Worm (Caenorhabditis elegans) whole organism, dauer: Measurements from ENCODE around the gene col-84.

Source experiments
- unc-62 ChIP-seq: sonication (generic microtip); optimal IDR thresholded peaks from 2 replicates; lab custom pipeline; 2017; ENCODE audit warnings: missing biosample characterization, missing genetic modification reagents, missing genetic modification characterization

Gene col-84

DNA sequence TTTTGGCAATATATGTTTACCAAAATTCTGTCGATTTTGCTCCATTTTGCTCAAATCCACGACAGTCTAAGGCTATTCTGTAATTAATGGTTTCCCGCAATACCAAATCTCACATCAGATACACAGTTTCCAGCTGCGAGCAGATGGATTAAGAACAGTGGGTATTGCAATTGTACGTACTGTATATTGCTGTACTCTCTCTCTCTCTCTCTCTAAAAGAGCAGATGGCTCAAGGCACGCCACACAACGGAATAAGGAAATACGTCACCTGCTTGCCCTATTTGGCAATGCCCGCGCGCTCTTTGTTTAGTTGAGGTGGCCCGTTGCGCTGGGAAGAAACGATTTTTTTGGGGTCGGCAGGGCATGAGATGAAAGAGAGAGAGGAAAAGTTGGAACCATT is 22.3 kb downstream of the col-84 start:
- no peak for TF ChIP-seq unc-62 (GFP tag; lab: Kevin White, UChicago)

DNA sequence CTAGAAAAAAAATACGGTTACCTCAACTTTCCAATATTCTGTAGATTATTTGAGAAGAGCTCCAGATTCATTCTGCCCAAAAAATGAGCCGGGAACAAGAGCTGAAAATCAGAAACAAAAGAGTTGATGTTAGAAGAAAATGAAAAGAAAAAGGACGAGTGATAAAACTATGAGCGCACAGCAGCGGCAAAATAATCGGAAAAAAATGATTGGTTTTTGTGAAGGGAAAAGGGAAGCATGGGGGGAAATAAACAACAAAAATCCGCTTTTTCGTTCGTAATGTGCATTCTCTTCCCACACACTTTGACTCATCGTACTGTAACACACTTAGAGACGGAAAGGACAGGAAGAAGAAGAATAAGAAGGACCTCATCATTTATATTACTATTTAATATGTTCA is 25.0 kb downstream of the col-84 start, which contains the start of gene ZK930.2:
Gene ZK930.2, minus strand, starts transcription at position 101 of the 400 bp plus-strand sequence.
- TF ChIP-seq unc-62 (GFP tag; lab: Kevin White, UChicago) = no peak

DNA sequence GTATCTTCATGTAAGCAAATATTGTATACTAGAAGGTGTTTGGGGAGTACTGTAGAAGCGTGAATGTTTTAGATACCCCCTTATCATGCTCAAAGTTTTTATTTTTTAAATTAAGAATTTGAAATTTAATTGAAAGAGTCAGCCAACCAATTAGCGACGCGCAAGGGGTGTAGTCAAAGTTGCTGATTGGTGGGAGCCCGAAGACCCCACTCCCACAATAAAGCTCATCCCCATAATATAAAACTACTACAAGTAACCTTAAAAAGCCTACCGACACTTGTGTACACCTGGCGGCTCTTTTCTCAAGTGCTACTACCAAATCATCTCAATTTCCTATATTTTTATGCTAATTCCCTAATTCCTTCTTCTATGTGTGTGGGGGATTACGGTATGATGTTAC is 31.4 kb downstream of the col-84 start:
- no peak for TF ChIP-seq unc-62 (GFP tag; lab: Kevin White, UChicago)

DNA sequence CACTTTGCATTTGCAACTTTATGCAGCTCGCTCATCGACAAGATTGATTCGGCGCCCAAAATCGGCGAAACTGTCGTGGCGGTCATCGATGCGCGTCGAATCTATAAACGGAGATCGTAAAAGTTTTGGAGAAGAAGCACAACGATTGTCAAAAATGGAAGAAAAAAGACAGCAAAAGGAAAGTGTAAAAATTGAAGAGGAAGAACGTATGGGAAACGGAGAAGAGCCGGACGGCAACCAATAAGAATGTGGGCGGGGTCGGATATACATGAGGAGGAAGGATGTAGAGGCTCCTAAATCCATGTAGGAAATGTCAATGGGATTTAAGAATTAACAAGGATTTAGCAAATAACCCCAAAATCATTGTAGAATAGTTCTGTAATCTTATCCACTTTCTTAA is 32.8 kb downstream of the col-84 start, which contains the start of gene vab-23:
Gene vab-23, minus strand, starts transcription at position 101 of the 400 bp plus-strand sequence.
- no peak for TF ChIP-seq unc-62 (GFP tag; lab: Kevin White, UChicago)

DNA sequence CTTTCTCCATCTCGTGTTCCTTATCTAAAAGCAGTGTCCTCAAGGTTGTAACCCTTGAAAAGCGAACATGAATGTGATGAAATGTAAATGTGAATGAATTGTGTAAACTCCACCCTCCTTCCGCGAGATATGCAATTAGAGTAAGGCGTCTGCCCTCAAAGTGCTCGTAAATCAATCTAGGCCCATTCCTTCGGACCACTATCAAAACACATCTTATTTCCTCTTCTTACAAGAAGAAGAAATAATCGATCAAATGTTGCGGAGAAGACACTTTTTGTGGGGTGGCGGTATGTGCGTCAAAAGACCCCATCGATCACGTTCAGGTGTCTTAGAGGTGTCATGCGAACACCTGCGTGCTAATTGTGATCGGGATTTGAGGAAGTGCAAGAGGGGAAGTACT is 33.9 kb downstream of the col-84 start:
- TF ChIP-seq unc-62 (GFP tag; lab: Kevin White, UChicago) = no peak

DNA sequence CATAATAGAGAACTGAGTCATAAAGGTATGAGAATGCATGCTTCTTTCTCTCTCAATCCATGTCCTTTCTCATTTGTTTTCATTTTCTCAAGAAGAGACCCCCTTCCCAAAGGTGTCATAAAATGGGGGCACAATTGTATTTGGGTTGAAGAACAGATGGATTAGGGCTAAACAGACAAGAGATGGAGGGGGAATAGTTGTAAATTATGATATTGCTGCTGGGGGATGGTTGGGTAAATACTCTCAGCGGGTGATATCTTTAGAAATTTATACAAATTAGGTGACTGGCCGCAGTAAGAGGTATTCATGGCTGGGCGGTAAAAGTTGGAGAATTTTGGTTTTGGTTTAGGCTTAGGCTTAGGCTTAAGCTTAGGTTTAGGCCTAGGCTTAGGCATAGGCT is 36.7 kb downstream of the col-84 start:
- no peak for TF ChIP-seq unc-62 (GFP tag; lab: Kevin White, UChicago)

DNA sequence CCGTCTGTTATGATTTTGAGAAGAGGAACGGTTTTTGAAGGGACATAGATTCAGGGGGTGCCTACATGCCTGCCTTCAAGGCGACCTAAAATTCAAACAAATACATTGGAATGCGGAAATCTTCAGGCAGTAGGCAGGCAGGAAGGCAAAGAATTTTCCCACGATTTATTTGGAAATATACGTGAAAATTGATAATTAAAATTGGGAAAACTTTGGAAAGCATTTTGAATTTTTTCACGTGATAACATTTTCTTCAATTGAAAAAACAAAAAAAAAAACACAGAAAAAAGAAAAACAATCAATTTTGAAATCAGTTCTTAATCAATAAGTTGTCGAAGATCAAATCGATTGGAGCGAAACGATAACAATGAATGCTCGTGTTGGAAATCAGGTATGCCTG is 37.9 kb downstream of the col-84 start, which contains the start of gene ZK930.4:
Gene ZK930.4, plus strand, starts transcription at position 301 of the 400 bp plus-strand sequence.
- no peak for TF ChIP-seq unc-62 (GFP tag; lab: Kevin White, UChicago)

DNA sequence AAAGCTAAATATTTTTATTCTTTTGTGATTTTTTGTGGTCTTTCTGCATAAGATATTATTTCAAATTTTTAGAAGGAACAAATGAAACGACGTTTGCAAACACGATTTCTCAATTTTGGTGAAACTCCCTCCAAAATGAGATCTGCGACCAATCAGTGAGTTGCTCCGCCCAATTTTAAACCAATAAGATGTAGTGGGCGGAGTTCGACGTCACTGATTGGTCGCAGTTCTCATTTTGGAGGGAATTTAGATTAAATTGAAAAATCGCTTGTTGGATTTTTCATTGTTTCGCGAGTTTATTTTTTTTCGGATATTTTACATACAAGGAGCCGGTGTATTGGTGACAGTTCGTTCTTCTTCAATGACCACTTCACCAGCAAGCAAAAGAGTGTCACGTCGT is 42.2 kb downstream of the col-84 start:
- TF ChIP-seq unc-62 (GFP tag; lab: Kevin White, UChicago) = no peak

DNA sequence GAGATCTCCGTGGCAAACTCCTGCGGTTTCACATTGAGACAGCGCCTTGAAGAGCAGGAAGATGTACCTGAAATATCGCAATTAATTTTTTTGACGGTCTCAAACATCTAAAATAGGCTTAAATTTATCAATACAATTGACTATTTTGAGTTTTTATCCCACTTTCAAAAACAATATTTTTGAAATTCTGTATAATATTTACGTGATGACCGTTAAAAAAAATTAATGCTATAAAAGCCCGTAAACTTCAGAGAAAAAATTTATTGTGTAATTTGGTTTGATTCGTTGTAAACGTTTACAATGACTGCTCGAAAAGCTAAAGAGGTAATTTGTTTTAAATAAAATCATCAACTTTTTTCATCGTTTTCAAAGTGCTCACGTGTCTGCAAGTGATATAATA is 46.0 kb downstream of the col-84 start, which contains the start of gene ZK930.7:
Gene ZK930.7, plus strand, starts transcription at position 301 of the 400 bp plus-strand sequence.
- TF ChIP-seq unc-62 (GFP tag; lab: Kevin White, UChicago) = no peak

DNA sequence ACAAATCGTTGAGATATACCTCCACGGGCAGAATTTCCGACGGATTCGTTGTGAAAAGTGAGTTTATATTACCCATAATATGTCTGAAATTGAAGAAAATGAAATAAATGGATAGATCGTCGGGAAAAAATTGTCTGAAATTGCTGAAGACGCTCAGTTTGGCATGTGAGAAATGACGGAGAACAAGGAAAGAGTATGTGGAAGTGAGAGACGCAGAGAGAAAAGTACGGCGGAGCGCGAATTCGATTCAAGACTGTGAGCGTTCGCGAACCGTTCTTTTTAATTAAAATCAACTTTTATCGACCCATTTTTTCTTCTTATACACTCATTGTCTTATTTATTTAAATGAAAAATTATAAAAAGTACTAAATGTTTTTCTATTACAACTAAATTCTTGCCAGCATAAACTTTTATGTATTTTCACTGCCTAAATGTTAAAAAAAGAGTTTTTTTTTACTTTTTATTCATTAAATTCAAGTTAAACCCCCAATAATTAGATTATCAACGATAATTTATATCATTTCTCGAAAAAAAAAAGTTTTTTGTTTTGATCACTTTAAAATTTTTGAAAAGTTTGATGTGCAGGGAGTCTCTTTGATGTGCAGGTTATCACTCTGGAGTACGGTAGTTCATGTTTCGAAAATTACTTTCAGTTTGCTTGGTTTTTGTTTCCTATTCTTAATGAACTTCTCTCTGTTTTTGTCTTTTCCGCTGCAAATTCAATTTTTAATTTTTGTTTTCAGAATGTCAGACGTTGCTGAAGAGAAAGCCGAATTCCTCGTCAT is 47.6 kb downstream of the col-84 start, which contains the start of the genes vps-15 and hmg-12:
Gene vps-15, minus strand, starts transcription at position 83 of the 785 bp plus-strand sequence.
Gene hmg-12, plus strand, starts transcription at position 744 of the 785 bp plus-strand sequence.
- no peak for TF ChIP-seq unc-62 (GFP tag; lab: Kevin White, UChicago)

DNA sequence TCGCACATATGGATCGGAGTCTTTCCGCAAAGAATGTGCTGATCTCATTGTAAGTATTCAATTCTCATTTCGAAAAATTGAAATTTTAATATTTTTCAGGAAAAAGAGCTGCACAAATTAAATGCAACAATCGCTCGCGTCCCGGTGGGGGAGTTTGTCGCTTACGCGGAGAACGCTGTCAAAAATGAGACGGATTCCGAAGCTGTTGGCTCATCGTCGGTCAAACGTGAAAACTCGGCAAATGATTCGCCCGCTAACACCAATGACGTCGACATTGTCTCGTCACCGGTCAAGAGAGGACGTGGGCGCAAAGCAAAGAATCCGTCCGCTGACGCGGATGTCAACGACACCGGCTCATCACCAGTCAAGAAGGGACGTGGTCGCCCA is 48.2 kb downstream of the col-84 start:
- no peak for TF ChIP-seq unc-62 (GFP tag; lab: Kevin White, UChicago)

DNA sequence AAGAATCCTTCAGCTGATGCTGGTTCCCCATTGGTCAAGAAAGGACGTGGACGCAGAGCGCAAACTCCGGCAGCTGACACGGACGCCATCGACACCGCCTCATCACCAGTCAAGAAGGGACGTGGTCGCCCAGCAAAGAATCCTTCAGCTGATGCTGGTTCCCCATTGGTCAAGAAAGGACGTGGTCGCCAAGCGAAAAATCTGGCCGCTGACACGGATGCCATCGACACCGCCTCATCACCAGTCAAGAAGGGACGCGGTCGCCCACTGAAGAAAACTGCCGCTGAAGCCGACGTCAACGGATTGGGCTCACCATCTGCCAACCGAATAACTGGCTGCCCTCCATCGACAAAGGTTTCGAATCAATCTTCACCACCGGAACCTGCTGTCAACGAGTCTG is 48.6 kb downstream of the col-84 start:
- no peak for TF ChIP-seq unc-62 (GFP tag; lab: Kevin White, UChicago)

DNA sequence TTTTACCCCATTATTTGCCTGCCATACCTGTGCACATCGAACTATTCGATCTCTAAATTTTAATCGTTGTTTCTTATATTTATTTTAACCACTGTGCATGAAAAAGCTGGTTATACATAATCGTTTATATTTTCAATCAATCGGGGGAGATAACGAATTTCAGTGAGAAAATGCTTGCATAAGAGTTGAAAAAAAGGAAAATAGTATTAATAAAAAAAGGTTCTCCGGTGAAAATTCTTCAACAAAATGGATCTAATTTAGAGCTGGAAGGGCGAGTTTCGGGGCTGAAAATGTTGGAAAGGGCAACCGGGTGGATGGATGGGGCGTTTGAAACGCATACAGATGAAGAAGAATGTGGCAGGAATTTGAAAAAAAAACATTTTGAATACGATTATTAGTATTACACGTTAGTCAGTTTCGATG is 49.2 kb downstream of the col-84 start:
- TF ChIP-seq unc-62 (GFP tag; lab: Kevin White, UChicago) = no peak
